Fruit fly (Drosophila melanogaster) whole organism, prepupa: Measurements from ENCODE around the gene slp1.
A peak's percentile ranks its signal among the peaks of the same experiment; 100 is the strongest.

Source experiments
- Blimp-1 ChIP-seq: fragments of 200-800 bp; sonication (Bioruptor generic); optimal IDR thresholded peaks from 3 replicates; lab custom pipeline; 2017; ENCODE audit warnings: missing biosample characterization, missing genetic modification characterization, mild to moderate bottlenecking, moderate library complexity, missing genetic modification reagents
- CG10631 ChIP-seq: fragments of 200-800 bp; sonication (Bioruptor generic); optimal IDR thresholded peaks from 2 replicates; lab custom pipeline; 2016; ENCODE audit warnings: missing biosample characterization, missing genetic modification characterization
- CG10669 ChIP-seq: fragments of 200-800 bp; sonication (Bioruptor generic); optimal IDR thresholded peaks from 3 replicates; lab custom pipeline; 2018; ENCODE audit warnings: missing biosample characterization, mild to moderate bottlenecking, missing genetic modification characterization, moderate library complexity
- CG11294 ChIP-seq: fragments of 200-800 bp; sonication (Bioruptor generic); IDR thresholded peaks from 2 replicates; pipeline ENCODE4 v1.3.6; 2022; ENCODE audit warnings: missing biosample characterization, missing genetic modification characterization
- CG11902 ChIP-seq: fragments of 200-800 bp; sonication (Bioruptor generic); optimal IDR thresholded peaks from 3 replicates; lab custom pipeline; 2016; ENCODE audit warnings: missing biosample characterization, missing genetic modification characterization
- CG15336 ChIP-seq: fragments of 200-800 bp; sonication (Bioruptor generic); IDR thresholded peaks from 2 replicates; pipeline ENCODE4 v1.3.6; 2022; ENCODE audit warnings: missing biosample characterization, missing genetic modification characterization
- CG16779 ChIP-seq: fragments of 200-800 bp; sonication (Bioruptor generic); optimal IDR thresholded peaks from 3 replicates; lab custom pipeline; 2017; ENCODE audit warnings: missing biosample characterization, mild to moderate bottlenecking, missing genetic modification characterization
- CG3032 ChIP-seq: fragments of 200-800 bp; optimal IDR thresholded peaks from 2 replicates; lab custom pipeline; 2019; ENCODE audit warnings: missing biosample characterization, mild to moderate bottlenecking, missing genetic modification characterization, moderate library complexity
- CG31627 ChIP-seq: fragments of 200-800 bp; sonication (Bioruptor generic); optimal IDR thresholded peaks from 3 replicates; lab custom pipeline; 2016; ENCODE audit warnings: missing biosample characterization, missing genetic modification characterization
- CG32006 ChIP-seq: fragments of 200-800 bp; sonication (Bioruptor generic); optimal IDR thresholded peaks from 3 replicates; lab custom pipeline; 2017; ENCODE audit warnings: missing biosample characterization, mild to moderate bottlenecking, missing genetic modification characterization
- CG34406 ChIP-seq: fragments of 200-800 bp; sonication (Bioruptor generic); optimal IDR thresholded peaks from 3 replicates; lab custom pipeline; 2016; ENCODE audit warnings: missing biosample characterization, missing genetic modification characterization
- CG3919 ChIP-seq: fragments of 200-800 bp; sonication (Bioruptor generic); optimal IDR thresholded peaks from 3 replicates; lab custom pipeline; 2016; ENCODE audit warnings: missing biosample characterization, missing genetic modification characterization
- CG6163 ChIP-seq: fragments of 200-800 bp; sonication (Bioruptor generic); IDR thresholded peaks from 3 replicates; pipeline ENCODE4 v1.3.6; 2022; ENCODE audit warnings: missing biosample characterization, missing genetic modification characterization
- CG6276 ChIP-seq: fragments of 200-800 bp; sonication (Bioruptor generic); optimal IDR thresholded peaks from 2 replicates; lab custom pipeline; 2017; ENCODE audit warnings: missing biosample characterization, mild to moderate bottlenecking, missing genetic modification characterization
- CG6792 ChIP-seq: fragments of 200-800 bp; sonication (Bioruptor generic); optimal IDR thresholded peaks from 3 replicates; lab custom pipeline; 2016; ENCODE audit warnings: missing biosample characterization, missing genetic modification characterization
- CG6808 ChIP-seq: fragments of 200-800 bp; sonication (Bioruptor generic); optimal IDR thresholded peaks from 3 replicates; lab custom pipeline; 2017; ENCODE audit warnings: missing biosample characterization, missing genetic modification characterization, mild to moderate bottlenecking, moderate library complexity, missing genetic modification reagents
- CG6854 ChIP-seq: fragments of 200-800 bp; sonication (Bioruptor generic); optimal IDR thresholded peaks from 2 replicates; lab custom pipeline; 2017; ENCODE audit warnings: missing biosample characterization, mild to moderate bottlenecking, missing genetic modification characterization
- CG7368 ChIP-seq: fragments of 200-800 bp; sonication (Bioruptor generic); optimal IDR thresholded peaks from 3 replicates; lab custom pipeline; 2016; ENCODE audit warnings: missing biosample characterization, missing genetic modification characterization
- CG8319 ChIP-seq: fragments of 200-800 bp; sonication (Bioruptor generic); optimal IDR thresholded peaks from 3 replicates; lab custom pipeline; 2016; ENCODE audit warnings: missing biosample characterization, missing genetic modification characterization
- CG9139 ChIP-seq: fragments of 200-800 bp; sonication (Bioruptor generic); optimal IDR thresholded peaks from 3 replicates; lab custom pipeline; 2017; ENCODE audit warnings: missing biosample characterization, mild to moderate bottlenecking, missing genetic modification characterization
- Eip78C ChIP-seq: fragments of 200-800 bp; sonication (Bioruptor generic); peaks from one replicate; lab custom pipeline; 2016; ENCODE audit warnings: missing biosample characterization, missing genetic modification characterization
- Eip93F ChIP-seq: fragments of 200-800 bp; sonication (Bioruptor generic); optimal IDR thresholded peaks from 2 replicates; lab custom pipeline; 2016; ENCODE audit warnings: missing biosample characterization, mild to moderate bottlenecking, missing genetic modification characterization
- Ets21C ChIP-seq: fragments of 200-800 bp; sonication (Bioruptor generic); optimal IDR thresholded peaks from 3 replicates; lab custom pipeline; 2016; ENCODE audit warnings: missing biosample characterization, missing genetic modification characterization
- Ets96B ChIP-seq: fragments of 200-800 bp; optimal IDR thresholded peaks from 2 replicates; lab custom pipeline; 2019; ENCODE audit warnings: missing biosample characterization, mild to moderate bottlenecking, missing genetic modification characterization, moderate library complexity
- Gug ChIP-seq: fragments of 200-800 bp; sonication (Bioruptor generic); IDR thresholded peaks from 2 replicates; pipeline ENCODE4 v1.3.6; 2022; ENCODE audit warnings: missing biosample characterization, missing genetic modification characterization
- Hr38 ChIP-seq: sonication (Bioruptor generic); optimal IDR thresholded peaks from 2 replicates; lab custom pipeline; 2016; ENCODE audit warnings: missing biosample characterization, missing genetic modification characterization
- Hr39 ChIP-seq: fragments of 200-800 bp; sonication (Bioruptor generic); optimal IDR thresholded peaks from 2 replicates; lab custom pipeline; 2016; ENCODE audit warnings: missing biosample characterization, missing genetic modification characterization
- Hr4 ChIP-seq: fragments of 200-800 bp; sonication (Bioruptor generic); optimal IDR thresholded peaks from 3 replicates; lab custom pipeline; 2016; ENCODE audit warnings: missing biosample characterization, missing genetic modification characterization
- Lpt ChIP-seq: fragments of 200-800 bp; sonication (Bioruptor generic); optimal IDR thresholded peaks from 3 replicates; lab custom pipeline; 2016; ENCODE audit warnings: missing biosample characterization, missing genetic modification characterization
- Sox102F ChIP-seq: fragments of 200-800 bp; sonication (Bioruptor generic); optimal IDR thresholded peaks from 2 replicates; lab custom pipeline; 2016; ENCODE audit warnings: missing biosample characterization, mild to moderate bottlenecking, missing genetic modification characterization
- Sox14 ChIP-seq: fragments of 200-800 bp; sonication (Bioruptor generic); optimal IDR thresholded peaks from 3 replicates; lab custom pipeline; 2016; ENCODE audit warnings: missing biosample characterization, missing genetic modification characterization
- Sox15 ChIP-seq: fragments of 200-800 bp; sonication (Bioruptor generic); optimal IDR thresholded peaks from 3 replicates; lab custom pipeline; 2016; ENCODE audit warnings: missing biosample characterization, missing genetic modification characterization
- achi ChIP-seq: fragments of 200-800 bp; sonication (Bioruptor generic); optimal IDR thresholded peaks from 3 replicates; lab custom pipeline; 2016; ENCODE audit warnings: missing biosample characterization, missing genetic modification characterization
- acj6 ChIP-seq: fragments of 200-800 bp; sonication (Bioruptor generic); optimal IDR thresholded peaks from 3 replicates; lab custom pipeline; 2016; ENCODE audit warnings: missing biosample characterization, missing genetic modification characterization
- cyc ChIP-seq: fragments of 200-800 bp; sonication (Bioruptor generic); optimal IDR thresholded peaks from 3 replicates; lab custom pipeline; 2016; ENCODE audit warnings: missing biosample characterization, missing genetic modification characterization
- dac ChIP-seq: fragments of 200-800 bp; sonication (Bioruptor generic); optimal IDR thresholded peaks from 2 replicates; lab custom pipeline; 2017; ENCODE audit warnings: missing biosample characterization, mild to moderate bottlenecking, missing genetic modification characterization
- eg ChIP-seq: fragments of 200-800 bp; sonication (Bioruptor generic); IDR thresholded peaks from 3 replicates; pipeline ENCODE4 v1.3.6; 2022; ENCODE audit warnings: missing biosample characterization, missing genetic modification characterization
- esn ChIP-seq: fragments of 200-800 bp; sonication (Bioruptor generic); optimal IDR thresholded peaks from 2 replicates; lab custom pipeline; 2016; ENCODE audit warnings: missing biosample characterization, mild to moderate bottlenecking, missing genetic modification characterization, moderate library complexity
- fd59A ChIP-seq: fragments of 200-800 bp; sonication (Bioruptor generic); optimal IDR thresholded peaks from 2 replicates; lab custom pipeline; 2017; ENCODE audit warnings: missing biosample characterization, mild to moderate bottlenecking, missing genetic modification characterization, missing genetic modification reagents
- fd85E ChIP-seq: fragments of 200-800 bp; sonication (Bioruptor generic); optimal IDR thresholded peaks from 3 replicates; lab custom pipeline; 2016; ENCODE audit warnings: missing biosample characterization, missing genetic modification characterization
- fkh ChIP-seq: fragments of 200-800 bp; sonication (Bioruptor generic); optimal IDR thresholded peaks from 3 replicates; lab custom pipeline; 2017; ENCODE audit warnings: missing biosample characterization, mild to moderate bottlenecking, missing genetic modification characterization, moderate library complexity
- lz ChIP-seq: fragments of 200-800 bp; sonication (Bioruptor generic); optimal IDR thresholded peaks from 3 replicates; lab custom pipeline; 2016; ENCODE audit warnings: missing biosample characterization, missing genetic modification characterization
- pdm3 ChIP-seq: fragments of 200-800 bp; sonication (Bioruptor generic); optimal IDR thresholded peaks from 3 replicates; lab custom pipeline; 2016; ENCODE audit warnings: missing biosample characterization, missing genetic modification characterization
- salr ChIP-seq, 2 experiments: fragments of 200-800 bp; sonication (Bioruptor generic); optimal IDR thresholded peaks; 3 replicates each; lab custom pipeline; 2016 to 2018; ENCODE audit warnings: missing biosample characterization in 2 of 2, missing genetic modification characterization in 2 of 2, mild to moderate bottlenecking in 1 of 2
- spab ChIP-seq: fragments of 200-800 bp; sonication (Bioruptor generic); optimal IDR thresholded peaks from 2 replicates; lab custom pipeline; 2017; ENCODE audit warnings: missing biosample characterization, mild to moderate bottlenecking, missing genetic modification characterization, missing genetic modification reagents
- ss ChIP-seq, 2 experiments: fragments of 200-800 bp; sonication (Bioruptor generic); optimal IDR thresholded peaks; 2 replicates in 1 of 2; 3 replicates in 1 of 2; lab custom pipeline; 2017 to 2018; ENCODE audit warnings: mild to moderate bottlenecking in 2 of 2, missing biosample characterization in 2 of 2, missing genetic modification characterization in 2 of 2, moderate library complexity in 1 of 2
- topi ChIP-seq: fragments of 200-800 bp; sonication (Bioruptor generic); optimal IDR thresholded peaks from 3 replicates; lab custom pipeline; 2016; ENCODE audit warnings: missing biosample characterization, missing genetic modification characterization

slp1 gene

dm6 chr2L:3858118-3858517 is 32.6 kb downstream of the slp1 start (continued):
- peak; percentile 50 for TF ChIP-seq pdm3 (GFP tag; lab: Kevin White, UChicago)
- TF ChIP-seq salr (GFP tag; optimal IDR thresholded peaks at IDR 0.05; lab: Kevin White, UChicago) = peak in 1 of 2 experiments; percentile 50
- peak; percentile 39 for TF ChIP-seq CG31627 (GFP tag; lab: Kevin White, UChicago)
- no peak for TF ChIP-seq ss (GFP tag; optimal IDR thresholded peaks at IDR 0.05; lab: Kevin White, UChicago)
- peak; percentile 47 for TF ChIP-seq lz (GFP tag; lab: Kevin White, UChicago)
- no peak for TF ChIP-seq Eip93F (GFP tag; lab: Kevin White, UChicago)
- no peak for TF ChIP-seq Hr38 (GFP tag; lab: Kevin White, UChicago)
- TF ChIP-seq fd85E = no peak
- peak; percentile 38 for TF ChIP-seq Sox14
- TF ChIP-seq CG11902 = no peak
- TF ChIP-seq esn (GFP tag; lab: Kevin White, UChicago) = peak; percentile 62
- TF ChIP-seq CG16779 (tag; lab: Kevin White, UChicago) = no peak
- TF ChIP-seq fd59A (GFP tag; lab: Kevin White, UChicago) = peak; percentile 14
- peak; percentile 48 for TF ChIP-seq CG3919
- TF ChIP-seq Hr39 (GFP tag; lab: Kevin White, UChicago) = peak; percentile 45
- TF ChIP-seq Ets96B (tag; lab: Kevin White, UChicago) = no peak
- no peak for TF ChIP-seq CG8319 (GFP tag; lab: Kevin White, UChicago)
- TF ChIP-seq Hr4 = peak; percentile 62
- TF ChIP-seq CG10631 (GFP tag; lab: Kevin White, UChicago) = peak; percentile 47
- TF ChIP-seq CG6163 (GFP tag; lab: Robert Waterston, UW) = peak; percentile 71
- no peak for TF ChIP-seq CG9139
- peak; percentile 15 for TF ChIP-seq Ets21C (GFP tag; lab: Kevin White, UChicago)
- peak; percentile 76 for TF ChIP-seq CG15336 (GFP tag; lab: Robert Waterston, UW)
- peak; percentile 63 for TF ChIP-seq achi (GFP tag; lab: Kevin White, UChicago)
- no peak for TF ChIP-seq CG6808 (GFP tag; lab: Kevin White, UChicago)
- no peak for TF ChIP-seq CG6854 (GFP tag; lab: Kevin White, UChicago)
- no peak for TF ChIP-seq CG11294 (GFP tag; lab: Robert Waterston, UW)
- TF ChIP-seq topi (GFP tag; lab: Kevin White, UChicago) = peak; percentile 38
- peak; percentile 16 for TF ChIP-seq CG3032
- peak; percentile 28 for TF ChIP-seq CG6792 (GFP tag; lab: Kevin White, UChicago)

- no peak for TF ChIP-seq Hr38 (GFP tag; lab: Kevin White, UChicago)
- no peak for TF ChIP-seq dac (GFP tag; lab: Kevin White, UChicago)
- no peak for TF ChIP-seq Eip78C (GFP tag; lab: Kevin White, UChicago)
- TF ChIP-seq CG6792 (GFP tag; lab: Kevin White, UChicago) = peak; percentile 54
- no peak for TF ChIP-seq Lpt
- no peak for TF ChIP-seq CG3919
- peak; percentile 80 for TF ChIP-seq esn (GFP tag; lab: Kevin White, UChicago)
- TF ChIP-seq CG11902 = peak; percentile 7
- TF ChIP-seq CG34406 (GFP tag; lab: Kevin White, UChicago) = no peak
- TF ChIP-seq CG6808 (GFP tag; lab: Kevin White, UChicago) = no peak
- no peak for TF ChIP-seq achi (GFP tag; lab: Kevin White, UChicago)
- no peak for TF ChIP-seq Sox102F (GFP tag; lab: Kevin White, UChicago)
- TF ChIP-seq CG15336 (GFP tag; lab: Robert Waterston, UW) = no peak
- TF ChIP-seq cyc (GFP tag; lab: Kevin White, UChicago) = peak; percentile 53
- TF ChIP-seq CG8319 (GFP tag; lab: Kevin White, UChicago) = no peak
- no peak for TF ChIP-seq Ets21C (GFP tag; lab: Kevin White, UChicago)
- TF ChIP-seq Ets96B (tag; lab: Kevin White, UChicago) = peak; percentile 59
- no peak for TF ChIP-seq CG32006 (GFP tag; lab: Kevin White, UChicago)
- peak in 1 of 2 experiments; percentile 38 for TF ChIP-seq salr (GFP tag; optimal IDR thresholded peaks at IDR 0.05; lab: Kevin White, UChicago)
- no peak for TF ChIP-seq CG11294 (GFP tag; lab: Robert Waterston, UW)
- TF ChIP-seq CG6163 (GFP tag; lab: Robert Waterston, UW) = peak; percentile 68
- no peak for TF ChIP-seq topi (GFP tag; lab: Kevin White, UChicago)
- no peak for TF ChIP-seq CG7368 (GFP tag; lab: Kevin White, UChicago)
- TF ChIP-seq pdm3 (GFP tag; lab: Kevin White, UChicago) = no peak
- TF ChIP-seq Blimp-1 = no peak
- no peak for TF ChIP-seq eg (GFP tag; lab: Robert Waterston, UW)
- TF ChIP-seq CG10669 = no peak
- no peak for TF ChIP-seq Hr39 (GFP tag; lab: Kevin White, UChicago)
- TF ChIP-seq Sox15 (GFP tag; lab: Kevin White, UChicago) = no peak
- no peak for TF ChIP-seq CG10631 (GFP tag; lab: Kevin White, UChicago)
- TF ChIP-seq Eip93F (GFP tag; lab: Kevin White, UChicago) = no peak
- TF ChIP-seq CG6276 (GFP tag; lab: Kevin White, UChicago) = no peak
- no peak for TF ChIP-seq Sox14
- TF ChIP-seq Gug (GFP tag; lab: Robert Waterston, UW) = no peak
- no peak for TF ChIP-seq fkh (GFP tag; lab: Kevin White, UChicago)
- peak; percentile 68 for TF ChIP-seq acj6 (GFP tag; lab: Kevin White, UChicago)
- no peak for TF ChIP-seq spab (GFP tag; lab: Kevin White, UChicago)
- TF ChIP-seq CG6854 (GFP tag; lab: Kevin White, UChicago) = peak; percentile 3
Observed at dm6 chr2L:3861388-3861787, 35.9 kb downstream of the slp1 start.
